Worm (Caenorhabditis elegans) whole organism, mixed stage, embryonic: Measurements from ENCODE around the gene R107.5.
A peak's percentile ranks its signal among the peaks of the same experiment; 100 is the strongest.

Source experiments
- M03D4.4 ChIP-seq: sonication (generic microtip); optimal IDR thresholded peaks from 2 replicates; lab custom pipeline; 2017; ENCODE audit warnings: mild to moderate bottlenecking, missing genetic modification characterization, missing compliant biosample characterization
- bed-3 ChIP-seq: fragments of 200-800 bp; sonication (Bioruptor generic); optimal IDR thresholded peaks from 3 replicates; lab custom pipeline; 2018; ENCODE audit warnings: mild to moderate bottlenecking, missing genetic modification characterization, moderate library complexity, missing compliant biosample characterization
- blmp-1 ChIP-seq: fragments of 150-350 bp; optimal IDR thresholded peaks from 2 replicates; lab custom pipeline; 2014; ENCODE audit warnings: missing biosample characterization, missing genetic modification characterization
- ceh-39 ChIP-seq: fragments of 150-350 bp; optimal IDR thresholded peaks from 2 replicates; lab custom pipeline; 2014; ENCODE audit warnings: missing biosample characterization, missing genetic modification characterization
- ceh-43 ChIP-seq: fragments of 200-800 bp; sonication (Bioruptor generic); optimal IDR thresholded peaks from 2 replicates; lab custom pipeline; 2018; ENCODE audit warnings: mild to moderate bottlenecking, missing genetic modification characterization, moderate library complexity, missing compliant biosample characterization
- ceh-83 ChIP-seq: fragments of 200-800 bp; sonication (Bioruptor generic); optimal IDR thresholded peaks from 2 replicates; lab custom pipeline; 2018; ENCODE audit warnings: mild to moderate bottlenecking, missing genetic modification characterization, missing compliant biosample characterization
- ces-1 ChIP-seq: fragments of 150-350 bp; optimal IDR thresholded peaks from 2 replicates; lab custom pipeline; 2014; ENCODE audit warnings: missing biosample characterization, missing genetic modification reagents, missing genetic modification characterization
- cnd-1 ChIP-seq: fragments of 200-800 bp; sonication (Bioruptor generic); optimal IDR thresholded peaks from 2 replicates; lab custom pipeline; 2018; ENCODE audit warnings: mild to moderate bottlenecking, missing genetic modification characterization, missing compliant biosample characterization
- drap-1 ChIP-seq: fragments of 200-800 bp; sonication (Bioruptor generic); optimal IDR thresholded peaks from 3 replicates; lab custom pipeline; 2018; ENCODE audit warnings: mild to moderate bottlenecking, missing genetic modification characterization, missing compliant biosample characterization
- elt-1 ChIP-seq: sonication (generic microtip); optimal IDR thresholded peaks from 2 replicates; lab custom pipeline; 2017; ENCODE audit warnings: missing genetic modification characterization, mild to moderate bottlenecking, missing compliant biosample characterization, antibody characterized with exemption, moderate library complexity, borderline replicate concordance; ENCODE audit not compliant: insufficient read depth
- elt-3 ChIP-seq: fragments of 150-350 bp; optimal IDR thresholded peaks from 2 replicates; lab custom pipeline; 2014; ENCODE audit warnings: missing biosample characterization, missing genetic modification characterization
- flh-1 ChIP-seq: fragments of 200-800 bp; sonication (Bioruptor generic); optimal IDR thresholded peaks from 2 replicates; lab custom pipeline; 2018; ENCODE audit warnings: mild to moderate bottlenecking, missing genetic modification characterization, moderate library complexity, missing compliant biosample characterization
- ham-2 ChIP-seq: fragments of 200-800 bp; sonication (Bioruptor generic); optimal IDR thresholded peaks from 2 replicates; lab custom pipeline; 2018; ENCODE audit warnings: mild to moderate bottlenecking, missing genetic modification characterization, missing compliant biosample characterization
- hlh-1 ChIP-seq: fragments of 150-350 bp; optimal IDR thresholded peaks from 2 replicates; lab custom pipeline; 2014; ENCODE audit warnings: missing biosample characterization, missing genetic modification reagents, missing genetic modification characterization
- lin-13 ChIP-seq: fragments of 150-350 bp; optimal IDR thresholded peaks from 2 replicates; lab custom pipeline; 2014; ENCODE audit warnings: missing biosample characterization, missing genetic modification characterization
- lin-32 ChIP-seq: fragments of 200-800 bp; sonication (Bioruptor generic); optimal IDR thresholded peaks from 2 replicates; lab custom pipeline; 2018; ENCODE audit warnings: mild to moderate bottlenecking, missing genetic modification characterization, missing compliant biosample characterization
- lsy-2 ChIP-seq: fragments of 150-350 bp; optimal IDR thresholded peaks from 2 replicates; lab custom pipeline; 2014; ENCODE audit warnings: missing biosample characterization, missing genetic modification characterization
- mab-5 ChIP-seq: fragments of 150-350 bp; optimal IDR thresholded peaks from 2 replicates; lab custom pipeline; 2014; ENCODE audit warnings: missing biosample characterization, missing genetic modification characterization
- mep-1 ChIP-seq: fragments of 150-350 bp; optimal IDR thresholded peaks from 2 replicates; lab custom pipeline; 2017; ENCODE audit warnings: missing biosample characterization, missing genetic modification reagents, missing genetic modification characterization, inconsistent platforms
- mls-2 ChIP-seq: sonication (generic microtip); optimal IDR thresholded peaks from 2 replicates; lab custom pipeline; 2016; ENCODE audit warnings: mild to moderate bottlenecking, missing genetic modification characterization, moderate library complexity, missing compliant biosample characterization
- nhr-12 ChIP-seq: fragments of 150-350 bp; optimal IDR thresholded peaks from 2 replicates; lab custom pipeline; 2014; ENCODE audit warnings: missing biosample characterization, missing genetic modification characterization
- nhr-2 ChIP-seq: fragments of 150-350 bp; optimal IDR thresholded peaks from 2 replicates; lab custom pipeline; 2014; ENCODE audit warnings: missing biosample characterization, missing genetic modification characterization
- nhr-237 ChIP-seq: fragments of 150-350 bp; optimal IDR thresholded peaks from 2 replicates; lab custom pipeline; 2014; ENCODE audit warnings: missing biosample characterization, missing genetic modification characterization
- nhr-28 ChIP-seq: fragments of 150-350 bp; optimal IDR thresholded peaks from 2 replicates; lab custom pipeline; 2014; ENCODE audit warnings: missing biosample characterization, missing genetic modification characterization
- nhr-76 ChIP-seq: sonication (generic microtip); optimal IDR thresholded peaks from 2 replicates; lab custom pipeline; 2017; ENCODE audit warnings: missing biosample characterization, missing genetic modification characterization
- pha-4 ChIP-seq: fragments of 150-350 bp; optimal IDR thresholded peaks from 2 replicates; lab custom pipeline; 2018; ENCODE audit warnings: missing biosample characterization, missing genetic modification reagents, missing genetic modification characterization
- sem-2 ChIP-seq: fragments of 200-800 bp; sonication (Bioruptor generic); optimal IDR thresholded peaks from 2 replicates; lab custom pipeline; 2018; ENCODE audit warnings: mild to moderate bottlenecking, missing genetic modification characterization, missing compliant biosample characterization
- snpc-4 ChIP-seq: fragments of 150-350 bp; optimal IDR thresholded peaks from 2 replicates; lab custom pipeline; 2014; ENCODE audit warnings: missing biosample characterization, missing genetic modification characterization
- sptf-1 ChIP-seq: sonication (generic microtip); optimal IDR thresholded peaks from 2 replicates; lab custom pipeline; 2017; ENCODE audit warnings: mild to moderate bottlenecking, missing genetic modification characterization, moderate library complexity, missing compliant biosample characterization
- tbx-8 ChIP-seq: fragments of 200-800 bp; sonication (Bioruptor generic); optimal IDR thresholded peaks from 2 replicates; lab custom pipeline; 2018; ENCODE audit warnings: mild to moderate bottlenecking, missing genetic modification characterization, moderate library complexity, missing compliant biosample characterization
- unc-120 ChIP-seq: sonication (generic microtip); optimal IDR thresholded peaks from 2 replicates; lab custom pipeline; 2017; ENCODE audit warnings: missing genetic modification characterization, missing compliant biosample characterization; ENCODE audit not compliant: poor library complexity, severe bottlenecking
- unc-39 ChIP-seq: fragments of 150-350 bp; optimal IDR thresholded peaks from 2 replicates; lab custom pipeline; 2014; ENCODE audit warnings: missing biosample characterization, missing genetic modification characterization
- unc-62 ChIP-seq: fragments of 150-350 bp; optimal IDR thresholded peaks from 2 replicates; lab custom pipeline; 2014; ENCODE audit warnings: missing biosample characterization, missing genetic modification reagents, missing genetic modification characterization
- zip-8 ChIP-seq: fragments of 150-350 bp; optimal IDR thresholded peaks from 2 replicates; lab custom pipeline; 2014; ENCODE audit warnings: missing biosample characterization, missing genetic modification characterization
- ztf-11 ChIP-seq: fragments of 150-350 bp; optimal IDR thresholded peaks from 2 replicates; lab custom pipeline; 2014; ENCODE audit warnings: missing biosample characterization, missing genetic modification characterization

The R107.5 gene

ce11 chrIII:9053740-9054252, at the start of gene R107.5:
Gene R107.5, minus strand, starts transcription at chrIII:9053790.
- TF ChIP-seq ceh-83 (GFP tag; lab: Kevin White, UChicago) (peak; percentile 69), mls-2 (tag; lab: Kevin White, UChicago) (peak; percentile 91), ces-1 (GFP tag; lab: Kevin White, UChicago) (peak; percentile 74), bed-3 (peak; percentile 34), unc-120 (peak; percentile 33), lsy-2 (peak; percentile 75), elt-1 (tag; lab: Kevin White, UChicago) (no peak), sem-2 (GFP tag; lab: Kevin White, UChicago) (peak; percentile 1), snpc-4 (tag; lab: Kevin White, UChicago) (no peak), ztf-11 (tag; lab: Kevin White, UChicago) (peak; percentile 60), drap-1 (peak; percentile 56), ceh-39 (tag; lab: Kevin White, UChicago) (peak; percentile 92), mep-1 (tag; lab: Kevin White, UChicago) (peak; percentile 80), flh-1 (GFP tag; lab: Kevin White, UChicago) (no peak), nhr-28 (tag; lab: Kevin White, UChicago) (no peak), lin-32 (GFP tag; lab: Kevin White, UChicago) (no peak), nhr-76 (no peak), tbx-8 (GFP tag; lab: Kevin White, UChicago) (no peak), sptf-1 (tag; lab: Kevin White, UChicago) (peak; percentile 69), M03D4.4 (tag; lab: Kevin White, UChicago) (peak; percentile 51), mab-5 (no peak), zip-8 (tag; lab: Kevin White, UChicago) (no peak), ceh-43 (GFP tag; lab: Kevin White, UChicago) (peak; percentile 36), unc-62 (GFP tag; lab: Kevin White, UChicago) (peak; percentile 86), nhr-237 (peak; percentile 72), elt-3 (tag; lab: Kevin White, UChicago) (peak; percentile 75), pha-4 (peak; percentile 97), unc-39 (tag; lab: Kevin White, UChicago) (no peak), lin-13 (tag; lab: Kevin White, UChicago) (peak; percentile 89), nhr-12 (tag; lab: Kevin White, UChicago) (no peak), hlh-1 (tag; lab: Kevin White, UChicago) (peak; percentile 20), blmp-1 (peak; percentile 66), cnd-1 (tag; lab: Kevin White, UChicago) (peak; percentile 55), nhr-2 (tag; lab: Kevin White, UChicago) (peak; percentile 13), ham-2 (GFP tag; lab: Kevin White, UChicago) (peak; percentile 92)

DNA sequence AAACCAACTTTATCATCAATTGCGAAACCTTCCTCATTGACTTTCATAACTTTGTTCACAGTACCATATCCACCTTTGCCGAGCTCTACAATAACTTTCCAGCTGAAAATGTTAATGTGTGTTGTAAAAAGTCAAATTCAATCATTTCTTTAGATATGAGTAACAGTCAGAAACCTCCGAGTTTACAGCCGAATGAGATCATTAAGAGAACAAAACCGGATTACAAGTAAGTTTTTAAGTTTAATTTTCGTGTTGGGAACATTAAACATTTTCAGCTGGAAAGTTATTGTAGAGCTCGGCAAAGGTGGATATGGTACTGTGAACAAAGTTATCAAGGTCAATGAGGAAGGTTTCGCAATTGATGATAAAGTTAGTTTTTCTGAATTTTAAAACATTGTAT, 47.6 kb upstream of the R107.5 start, which contains the start of gene ZK507.1:
ZK507.1 (minus strand) TSS at position 101 of the 400 bp plus-strand sequence.
- TF ChIP-seq ceh-43 (GFP tag; lab: Kevin White, UChicago) (no peak), bed-3 (no peak), pha-4 (no peak), nhr-237 (no peak), hlh-1 (tag; lab: Kevin White, UChicago) (no peak), unc-39 (tag; lab: Kevin White, UChicago) (no peak), M03D4.4 (tag; lab: Kevin White, UChicago) (no peak), nhr-12 (tag; lab: Kevin White, UChicago) (no peak), unc-62 (GFP tag; lab: Kevin White, UChicago) (no peak), sem-2 (GFP tag; lab: Kevin White, UChicago) (no peak)

ce11 chrIII:9091392-9092291, 38.1 kb upstream of the R107.5 start, which contains the start of gene glp-1:
Gene glp-1, plus strand, starts transcription at chrIII:9092241.
- TF ChIP-seq unc-62 (GFP tag; lab: Kevin White, UChicago): no peak
- no peak for TF ChIP-seq nhr-237
- no peak for TF ChIP-seq sptf-1 (tag; lab: Kevin White, UChicago)
- no peak for TF ChIP-seq unc-39 (tag; lab: Kevin White, UChicago)
- no peak for TF ChIP-seq nhr-76
